Fruit fly (Drosophila melanogaster) whole organism, wandering third instar larva: ENCODE results near the gene Cpr65Ay.
A peak's percentile ranks its signal among the peaks of the same experiment; 100 is the strongest.

Experiments used
- Abd-B ChIP-seq: fragments of >200 bp; optimal IDR thresholded peaks from 2 replicates; lab custom pipeline; 2017; ENCODE audit warnings: missing biosample characterization, missing genetic modification characterization
- CG32264 ChIP-seq: fragments of 200-800 bp; sonication (Bioruptor generic); optimal IDR thresholded peaks from 2 replicates; lab custom pipeline; 2016; ENCODE audit warnings: missing biosample characterization, missing genetic modification characterization
- CG9705 ChIP-seq: fragments of 200-800 bp; sonication (Bioruptor generic); optimal IDR thresholded peaks from 2 replicates; lab custom pipeline; 2018; ENCODE audit warnings: missing biosample characterization, mild to moderate bottlenecking, missing genetic modification characterization
- CrebA ChIP-seq: fragments of 200-800 bp; sonication (Bioruptor generic); optimal IDR thresholded peaks from 2 replicates; lab custom pipeline; 2016; ENCODE audit warnings: missing biosample characterization, mild to moderate bottlenecking, missing genetic modification characterization, borderline replicate concordance
- Dfd ChIP-seq: fragments of >200 bp; optimal IDR thresholded peaks from 2 replicates; lab custom pipeline; 2017; ENCODE audit warnings: missing biosample characterization, missing genetic modification characterization
- Dif ChIP-seq: fragments of 200-275, 200-300 bp; sonication (Bioruptor generic); optimal IDR thresholded peaks from 2 replicates; lab custom pipeline; 2018; ENCODE audit warnings: missing biosample characterization, missing genetic modification characterization; ENCODE audit not compliant: partially characterized antibody
- GATAd ChIP-seq: sonication (Bioruptor generic); optimal IDR thresholded peaks from 2 replicates; lab custom pipeline; 2016; ENCODE audit warnings: missing biosample characterization, missing genetic modification characterization
- HLH106 ChIP-seq: fragments of 200-800 bp; optimal IDR thresholded peaks from 3 replicates; lab custom pipeline; 2019; ENCODE audit warnings: missing biosample characterization, mild to moderate bottlenecking, missing genetic modification characterization, moderate library complexity
- Hnf4 ChIP-seq: fragments of 200-800 bp; sonication (Bioruptor generic); optimal IDR thresholded peaks from 2 replicates; lab custom pipeline; 2016; ENCODE audit warnings: missing biosample characterization, mild to moderate bottlenecking, missing genetic modification characterization
- Hr78 ChIP-seq: fragments of >200 bp; optimal IDR thresholded peaks from 2 replicates; lab custom pipeline; 2017; ENCODE audit warnings: missing biosample characterization, missing genetic modification characterization
- Hr83 ChIP-seq: fragments of 200-300 bp; sonication (Bioruptor generic); optimal IDR thresholded peaks from 2 replicates; lab custom pipeline; 2016; ENCODE audit warnings: missing biosample characterization, mild to moderate bottlenecking, missing genetic modification characterization, moderate library complexity; ENCODE audit not compliant: poor library complexity, severe bottlenecking
- Jra ChIP-seq: sonication (Bioruptor generic); optimal IDR thresholded peaks from 2 replicates; lab custom pipeline; 2016; ENCODE audit warnings: missing biosample characterization, missing genetic modification characterization
- Mio ChIP-seq: sonication (Bioruptor generic); optimal IDR thresholded peaks from 2 replicates; lab custom pipeline; 2016; ENCODE audit warnings: missing biosample characterization, missing genetic modification characterization
- Myc ChIP-seq: fragments of >200 bp; optimal IDR thresholded peaks from 2 replicates; lab custom pipeline; 2017
- N ChIP-seq: fragments of >200 bp; optimal IDR thresholded peaks from 2 replicates; lab custom pipeline; 2018; ENCODE audit warnings: missing biosample characterization, missing external identifiers, missing genetic modification characterization
- OdsH ChIP-seq: fragments of 200-800 bp; sonication (Bioruptor generic); optimal IDR thresholded peaks from 2 replicates; lab custom pipeline; 2016; ENCODE audit warnings: missing biosample characterization, mild to moderate bottlenecking, missing genetic modification characterization
- Rel ChIP-seq, 2 experiments: fragments of 200-800 bp; sonication (Bioruptor generic) in 1 of 2; optimal IDR thresholded peaks; 2 replicates in 1 of 2; 3 replicates in 1 of 2; lab custom pipeline; 2016 to 2019; ENCODE audit warnings: mild to moderate bottlenecking in 2 of 2, missing biosample characterization in 2 of 2, missing genetic modification characterization in 2 of 2, moderate library complexity in 1 of 2
- Sp1 ChIP-seq: fragments of 200-800 bp; sonication (Bioruptor generic); optimal IDR thresholded peaks from 3 replicates; lab custom pipeline; 2019; ENCODE audit warnings: missing biosample characterization, mild to moderate bottlenecking, missing genetic modification characterization, moderate library complexity
- Vsx2 ChIP-seq: fragments of 200-300, 225-300 bp; sonication (Bioruptor generic); optimal IDR thresholded peaks from 2 replicates; lab custom pipeline; 2018; ENCODE audit warnings: missing biosample characterization, missing genetic modification characterization; ENCODE audit not compliant: partially characterized antibody
- br ChIP-seq: fragments of 200-800 bp; sonication (Bioruptor generic); optimal IDR thresholded peaks from 2 replicates; lab custom pipeline; 2016; ENCODE audit warnings: missing biosample characterization, missing genetic modification characterization
- brk ChIP-seq: fragments of 200-800 bp; sonication (Bioruptor generic); optimal IDR thresholded peaks from 2 replicates; lab custom pipeline; 2016; ENCODE audit warnings: missing biosample characterization, mild to moderate bottlenecking, missing genetic modification characterization
- dl ChIP-seq, 2 experiments: fragments of 175-275, 200-275 bp in 1 of 2; fragments of 200-275 bp in 1 of 2; sonication (Bioruptor generic); optimal IDR thresholded peaks; lab custom pipeline; 2018; ENCODE audit warnings: mild to moderate bottlenecking in 2 of 2, missing biosample characterization in 2 of 2, missing genetic modification characterization in 2 of 2, moderate library complexity in 2 of 2; ENCODE audit not compliant: partially characterized antibody in 2 of 2, insufficient read depth in 1 of 2
- dmrt93B ChIP-seq: fragments of 200-800 bp; sonication (Bioruptor generic); optimal IDR thresholded peaks from 2 replicates; lab custom pipeline; 2018; ENCODE audit warnings: missing biosample characterization, mild to moderate bottlenecking, missing genetic modification characterization
- dsf ChIP-seq: sonication (Bioruptor generic); optimal IDR thresholded peaks from 2 replicates; lab custom pipeline; 2016; ENCODE audit warnings: missing biosample characterization, missing genetic modification characterization, borderline replicate concordance
- ey ChIP-seq: fragments of 200-800 bp; sonication (Bioruptor generic); optimal IDR thresholded peaks from 2 replicates; lab custom pipeline; 2016; ENCODE audit warnings: missing biosample characterization, missing genetic modification characterization
- foxo ChIP-seq, 2 experiments: fragments of 200-800 bp; sonication (Bioruptor generic); optimal IDR thresholded peaks; 2 replicates in 1 of 2; 3 replicates in 1 of 2; lab custom pipeline; 2016 to 2017; ENCODE audit warnings: missing biosample characterization in 2 of 2, missing genetic modification characterization in 2 of 2
- fru ChIP-seq: fragments of 200-800 bp; sonication (Bioruptor generic); optimal IDR thresholded peaks from 3 replicates; lab custom pipeline; 2016; ENCODE audit warnings: missing biosample characterization, mild to moderate bottlenecking, missing genetic modification characterization
- h ChIP-seq: fragments of 200-800 bp; sonication (Bioruptor generic); optimal IDR thresholded peaks from 3 replicates; lab custom pipeline; 2016; ENCODE audit warnings: missing biosample characterization, mild to moderate bottlenecking, missing genetic modification characterization
- jim ChIP-seq: fragments of 175-275, 200-325 bp; sonication (Bioruptor generic); optimal IDR thresholded peaks from 2 replicates; lab custom pipeline; 2016; ENCODE audit warnings: missing biosample characterization, mild to moderate bottlenecking, missing genetic modification characterization
- lola ChIP-seq: fragments of >200 bp; optimal IDR thresholded peaks from 2 replicates; lab custom pipeline; 2017; ENCODE audit warnings: missing biosample characterization, missing genetic modification characterization
- pan ChIP-seq: fragments of >200 bp; optimal IDR thresholded peaks from 2 replicates; lab custom pipeline; 2017
- psq ChIP-seq: fragments of 200-800 bp; sonication (Bioruptor generic); optimal IDR thresholded peaks from 3 replicates; lab custom pipeline; 2017; ENCODE audit warnings: missing biosample characterization, mild to moderate bottlenecking, missing genetic modification characterization, moderate library complexity
- rgr ChIP-seq: fragments of 200-800 bp; sonication (Bioruptor generic); optimal IDR thresholded peaks from 3 replicates; lab custom pipeline; 2016; ENCODE audit warnings: missing biosample characterization, mild to moderate bottlenecking, missing genetic modification characterization
- sage ChIP-seq: fragments of 200-800 bp; sonication (Bioruptor generic); optimal IDR thresholded peaks from 2 replicates; lab custom pipeline; 2016; ENCODE audit warnings: missing biosample characterization, mild to moderate bottlenecking, missing genetic modification characterization
- sv ChIP-seq: fragments of 200-800 bp; sonication (Bioruptor generic); optimal IDR thresholded peaks from 3 replicates; lab custom pipeline; 2016; ENCODE audit warnings: missing biosample characterization, missing genetic modification characterization
- tai ChIP-seq: sonication (Bioruptor generic); optimal IDR thresholded peaks from 2 replicates; lab custom pipeline; 2016; ENCODE audit warnings: missing biosample characterization, missing genetic modification characterization
- usp ChIP-seq: fragments of >200 bp; optimal IDR thresholded peaks from 2 replicates; lab custom pipeline; 2017; ENCODE audit warnings: missing biosample characterization, missing genetic modification characterization
- woc ChIP-seq: sonication (Bioruptor generic); optimal IDR thresholded peaks from 2 replicates; lab custom pipeline; 2016; ENCODE audit warnings: missing biosample characterization, mild to moderate bottlenecking, missing genetic modification characterization

Gene Cpr65Ay

DNA sequence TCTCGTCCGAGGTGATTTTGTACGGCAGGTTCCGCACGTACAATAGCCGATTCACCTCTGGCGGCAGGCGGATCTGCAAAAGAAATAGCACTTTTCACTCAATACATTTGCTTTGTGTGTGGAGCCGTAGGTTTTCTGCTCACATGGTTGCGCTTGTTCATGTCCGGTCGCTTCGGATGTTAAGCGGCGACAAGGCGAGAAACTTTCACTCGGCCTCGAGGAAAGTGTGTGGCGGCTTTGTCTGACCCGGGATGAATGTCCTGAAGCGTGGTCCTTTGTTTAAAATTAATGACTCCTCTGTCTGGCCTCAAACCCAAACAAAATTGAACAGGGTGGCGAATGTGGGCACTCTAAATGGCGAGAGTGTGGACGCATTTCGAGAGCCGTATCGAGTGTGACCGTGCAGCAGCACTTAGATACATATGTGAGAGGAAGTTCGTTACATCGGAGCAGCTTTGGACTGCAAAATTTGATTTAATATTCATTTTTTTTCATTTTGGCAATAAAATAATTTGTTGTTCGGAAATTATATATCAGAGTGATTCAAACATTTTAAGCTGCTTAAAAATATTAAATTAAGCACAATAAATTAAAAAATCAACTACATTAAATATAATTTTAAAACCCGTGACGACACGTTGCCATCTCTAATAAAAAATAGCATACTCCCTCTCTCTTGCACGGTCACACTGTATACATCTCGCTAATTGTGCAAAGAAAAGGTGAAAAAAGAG is 34.6 kb upstream of the Cpr65Ay start, which contains the start of the genes Sf3b6 and Tnpo (continued):
- TF ChIP-seq fru (no peak), brk (GFP tag; lab: Kevin White, UChicago) (no peak), tai (GFP tag; lab: Kevin White, UChicago) (no peak), dl (GFP tag; optimal IDR thresholded peaks at IDR 0.05; lab: Kevin White, UChicago; ENCODE audit: insufficient read depth in 1 of 2, partially characterized antibody in 2 of 2) (no peak), Rel (GFP tag; optimal IDR thresholded peaks at IDR 0.05; lab: Kevin White, UChicago) (no peak), Rel (tag; optimal IDR thresholded peaks at IDR 0.05; lab: Kevin White, UChicago) (peak; percentile 26), Vsx2 (GFP tag; lab: Kevin White, UChicago) (no peak), dsf (peak; percentile 55)

DNA sequence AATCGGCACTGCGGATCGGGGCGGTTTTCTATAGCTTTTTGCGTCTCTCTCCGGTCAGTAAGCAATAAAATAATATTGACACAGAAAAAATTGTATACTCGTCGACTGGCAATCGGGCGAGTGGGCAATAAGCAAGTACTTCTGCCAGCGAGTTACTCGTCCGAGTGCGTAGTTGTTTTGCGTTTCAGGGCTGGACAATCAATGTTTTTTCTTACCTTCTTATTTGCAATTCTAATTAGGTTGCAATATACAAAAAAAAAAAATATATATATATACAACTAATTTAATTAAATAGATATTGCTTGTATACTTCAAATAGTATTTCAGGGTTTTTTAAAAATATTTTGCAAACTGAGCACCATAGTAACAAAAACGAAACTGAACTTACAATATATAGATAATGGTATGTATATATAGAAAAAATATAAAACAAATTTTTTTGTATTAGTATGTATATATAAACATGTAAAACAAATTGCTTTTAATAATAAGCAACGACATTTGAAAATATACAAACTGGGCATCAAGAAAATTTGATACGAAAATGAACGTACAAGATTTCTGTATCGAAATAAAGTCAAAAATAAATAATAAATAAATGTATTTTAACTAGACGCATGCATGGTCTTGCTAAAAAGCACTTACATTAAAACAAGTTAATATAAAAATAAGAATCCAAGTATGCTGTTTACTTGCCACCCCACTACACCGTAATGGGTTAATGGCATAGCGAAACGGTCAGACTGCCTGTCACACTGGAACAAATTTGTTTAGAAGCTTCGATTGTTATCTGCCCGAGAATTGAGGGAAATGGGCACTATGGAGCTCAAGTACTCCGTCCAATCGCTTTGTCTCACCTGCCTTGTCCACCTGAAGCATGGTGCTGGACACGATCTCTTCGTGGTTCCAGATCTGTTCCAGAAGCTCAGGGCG is 30.8 kb upstream of the Cpr65Ay start, which contains the start of the genes D19A and CG7386:
Gene D19A, minus strand, starts transcription at position 129 of the 933 bp plus-strand sequence.
Gene CG7386, plus strand, starts transcription at position 751 of the 933 bp plus-strand sequence.
- TF ChIP-seq Abd-B (GFP tag; lab: Kevin White, UChicago) = no peak
- TF ChIP-seq psq (GFP tag; lab: Kevin White, UChicago) = peak; percentile 55
- no peak for TF ChIP-seq N
- no peak for TF ChIP-seq CrebA (GFP tag; lab: Kevin White, UChicago)
- no peak for TF ChIP-seq tai (GFP tag; lab: Kevin White, UChicago)
- no peak for TF ChIP-seq Hr78
- no peak for TF ChIP-seq GATAd (GFP tag; lab: Kevin White, UChicago)
- no peak for TF ChIP-seq Dfd (GFP tag; lab: Kevin White, UChicago)
- no peak for TF ChIP-seq Rel (GFP tag; optimal IDR thresholded peaks at IDR 0.05; lab: Kevin White, UChicago)
- peak; percentile 24 for TF ChIP-seq Rel (tag; optimal IDR thresholded peaks at IDR 0.05; lab: Kevin White, UChicago)
- no peak for TF ChIP-seq pan (lab: Kevin White, UChicago)
- no peak for TF ChIP-seq brk (GFP tag; lab: Kevin White, UChicago)
- TF ChIP-seq Jra (GFP tag; lab: Kevin White, UChicago) = no peak
- peak; percentile 24 for TF ChIP-seq fru
- peak; percentile 58 for TF ChIP-seq h (GFP tag; lab: Kevin White, UChicago)
- TF ChIP-seq HLH106 (tag; lab: Kevin White, UChicago) = peak; percentile 39
- TF ChIP-seq OdsH (GFP tag; lab: Kevin White, UChicago) = peak; percentile 28
- TF ChIP-seq Hr83 = peak; percentile 91
- TF ChIP-seq Vsx2 (GFP tag; lab: Kevin White, UChicago) = peak; percentile 96
- TF ChIP-seq sage (GFP tag; lab: Kevin White, UChicago) = no peak
- TF ChIP-seq Hnf4 = peak; percentile 66
- TF ChIP-seq woc = peak; percentile 79
- TF ChIP-seq Myc (lab: Kevin White, UChicago) = peak; percentile 30
- TF ChIP-seq CG9705 (GFP tag; lab: Kevin White, UChicago) = peak; percentile 45
- TF ChIP-seq Mio (GFP tag; lab: Kevin White, UChicago) = no peak
- TF ChIP-seq lola (GFP tag; lab: Kevin White, UChicago) = no peak
- no peak for TF ChIP-seq dmrt93B (GFP tag; lab: Kevin White, UChicago)
- TF ChIP-seq jim = no peak
- TF ChIP-seq Sp1 = peak; percentile 65
- TF ChIP-seq Dif (GFP tag; lab: Kevin White, UChicago) = peak; percentile 91
- TF ChIP-seq rgr (GFP tag; lab: Kevin White, UChicago) = peak; percentile 59
- no peak for TF ChIP-seq CG32264 (GFP tag; lab: Kevin White, UChicago)
- peak in 1 of 2 experiments; percentile 28 for TF ChIP-seq dl (GFP tag; optimal IDR thresholded peaks at IDR 0.05; lab: Kevin White, UChicago; ENCODE audit: insufficient read depth in 1 of 2, partially characterized antibody in 2 of 2)
- peak; percentile 65 for TF ChIP-seq sv (GFP tag; lab: Kevin White, UChicago)
- no peak for TF ChIP-seq usp (GFP tag; lab: Kevin White, UChicago)
- TF ChIP-seq dsf = no peak
- TF ChIP-seq foxo (GFP tag; optimal IDR thresholded peaks at IDR 0.05; lab: Kevin White, UChicago) = peak in 1 of 2 experiments; percentile 70
- peak; percentile 51 for TF ChIP-seq br (GFP tag; lab: Kevin White, UChicago)
- TF ChIP-seq ey (GFP tag; lab: Kevin White, UChicago) = peak; percentile 47
